Fruit fly (Drosophila melanogaster): ENCODE measurements around the gene CG43085.

- no peak for TF ChIP-seq CG8478 (optimal IDR thresholded peaks at IDR 0.05)
- TF ChIP-seq CTCF (optimal IDR thresholded peaks at IDR 0.05), result no peak
These were observed 29.7 kb downstream of the CG43085 start for dm6 chr3L:17616876-17617279.
